Fruit fly (Drosophila melanogaster): Measurements from ENCODE around the gene CG34404.

CG34404 gene

DNA sequence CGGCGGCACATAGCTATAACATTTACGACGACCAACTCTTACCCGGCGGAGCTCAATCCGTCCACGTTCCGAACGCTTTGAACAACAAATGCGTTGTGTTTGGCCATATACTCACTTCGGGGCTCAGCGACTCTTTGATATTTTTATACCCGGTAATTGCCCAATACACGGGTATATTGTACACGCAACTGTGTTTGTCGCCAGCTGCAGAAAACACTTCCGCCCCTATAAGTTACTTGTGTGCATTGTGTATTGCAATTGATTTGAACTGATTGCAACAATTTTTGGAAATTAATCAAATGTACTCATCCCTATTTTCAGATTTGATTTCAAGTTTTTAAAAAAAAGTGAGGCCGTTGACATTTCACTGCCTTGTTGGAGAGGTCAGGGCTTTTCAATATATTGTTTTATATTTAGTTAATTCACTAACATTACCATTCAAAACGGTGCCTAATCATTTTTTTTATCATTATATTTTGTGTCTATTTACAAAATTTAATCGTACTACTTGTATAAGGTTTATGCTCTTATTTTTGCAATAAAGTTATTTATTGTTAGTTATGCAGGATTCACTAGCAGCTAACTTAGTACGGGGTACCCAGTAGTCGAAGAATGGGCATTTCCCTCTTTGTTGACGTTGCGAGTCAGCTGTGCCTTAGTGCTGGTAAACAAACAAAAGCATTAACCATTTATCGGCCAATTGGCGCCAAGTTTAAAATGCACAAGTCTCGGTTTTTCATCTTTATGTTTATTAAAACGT lies 24.4 kb downstream of the CG34404 start, which contains the start of gene Nagk (continued):
- TF ChIP-seq bsh (GFP tag; optimal IDR thresholded peaks at IDR 0.05): peak; percentile 24 to 41
- TF ChIP-seq Hr39 (optimal IDR thresholded peaks at IDR 0.05): no peak
- peak; percentile 73 for TF ChIP-seq gem (tag; optimal IDR thresholded peaks at IDR 0.05)
- TF ChIP-seq seq (GFP tag; IDR thresholded peaks at IDR 0.05): no peak
- TF ChIP-seq Hand (GFP tag; optimal IDR thresholded peaks at IDR 0.05): peak; percentile 12
- TF ChIP-seq Atf3 (GFP tag; optimal IDR thresholded peaks at IDR 0.05): peak; percentile 6
- TF ChIP-seq repo (GFP tag; optimal IDR thresholded peaks at IDR 0.05): no peak
- peak; percentile 5 for TF ChIP-seq HmgZ (tag; optimal IDR thresholded peaks at IDR 0.05)
- TF ChIP-seq ind (GFP tag; optimal IDR thresholded peaks at IDR 0.05): peak; percentile 59
- no peak for TF ChIP-seq Stat92E (GFP tag; optimal IDR thresholded peaks at IDR 0.05)
- TF ChIP-seq scrt (GFP tag; optimal IDR thresholded peaks at IDR 0.05): peak; percentile 42
- TF ChIP-seq jumu (GFP tag; optimal IDR thresholded peaks at IDR 0.05): no peak
- no peak for TF ChIP-seq CG14667 (GFP tag; IDR thresholded peaks at IDR 0.05)
- peak; percentile 34 for TF ChIP-seq caup (GFP tag; optimal IDR thresholded peaks at IDR 0.05; ENCODE audit: severe bottlenecking)
- no peak for TF ChIP-seq pb (GFP tag; optimal IDR thresholded peaks at IDR 0.05)
- peak; percentile 66 for TF ChIP-seq phol (tag; optimal IDR thresholded peaks at IDR 0.05)
- peak; percentile 53 for TF ChIP-seq CG4820 (GFP tag; optimal IDR thresholded peaks at IDR 0.05)
- peak; percentile 65 for TF ChIP-seq BtbVII (GFP tag; optimal IDR thresholded peaks at IDR 0.05)
- TF ChIP-seq C15 (GFP tag; IDR thresholded peaks at IDR 0.05): no peak
- TF ChIP-seq Kr (GFP tag; optimal IDR thresholded peaks at IDR 0.05): no peak
- TF ChIP-seq Hey (tag; optimal IDR thresholded peaks at IDR 0.05): no peak
- TF ChIP-seq ttk (GFP tag; IDR thresholded peaks at IDR 0.05): no peak
- TF ChIP-seq CG17385 (GFP tag; optimal IDR thresholded peaks at IDR 0.05): peak; percentile 64
- peak; percentile 68 for TF ChIP-seq odd (GFP tag; optimal IDR thresholded peaks at IDR 0.05)
- TF ChIP-seq CG13296 (GFP tag; optimal IDR thresholded peaks at IDR 0.05): peak; percentile 40
- TF ChIP-seq Sox100B (GFP tag; optimal IDR thresholded peaks at IDR 0.05): no peak
- TF ChIP-seq CG1792 (GFP tag; optimal IDR thresholded peaks at IDR 0.05): peak; percentile 37
- TF ChIP-seq ase (GFP tag; IDR thresholded peaks at IDR 0.05): peak; percentile 4; the same call in 2 of the 3 replicates
- TF ChIP-seq klu (GFP tag; IDR thresholded peaks at IDR 0.05): no peak
- TF ChIP-seq aop (GFP tag; IDR thresholded peaks at IDR 0.05): 0 out of 2 replicates have a peak, but pooled peaks have one; percentile 24
- TF ChIP-seq corto (GFP tag; optimal IDR thresholded peaks at IDR 0.05): no peak
- TF ChIP-seq trh (GFP tag; optimal IDR thresholded peaks at IDR 0.05): no peak
- TF ChIP-seq CG17568 (GFP tag; optimal IDR thresholded peaks at IDR 0.05): no peak
- no peak for TF ChIP-seq ap (GFP tag; IDR thresholded peaks at IDR 0.05)
- peak; percentile 56 for TF ChIP-seq CG10274 (GFP tag; optimal IDR thresholded peaks at IDR 0.05)
- TF ChIP-seq danr (GFP tag; IDR thresholded peaks at IDR 0.05): no peak
- no peak for TF ChIP-seq ERR (GFP tag; optimal IDR thresholded peaks at IDR 0.05)
- TF ChIP-seq CG13424 (tag; optimal IDR thresholded peaks at IDR 0.05): peak; percentile 52
- TF ChIP-seq h (optimal IDR thresholded peaks at IDR 0.05): no peak
- TF ChIP-seq Myb (GFP tag; optimal IDR thresholded peaks at IDR 0.05): peak; percentile 33
- TF ChIP-seq CG4328 (GFP tag; optimal IDR thresholded peaks at IDR 0.05): peak; percentile 59
- TF ChIP-seq CG17912 (GFP tag; optimal IDR thresholded peaks at IDR 0.05): no peak
- no peak for TF ChIP-seq NC2α (GFP tag; optimal IDR thresholded peaks at IDR 0.05)
- TF ChIP-seq CG11560 (tag; IDR thresholded peaks at IDR 0.05): no peak
- TF ChIP-seq CG8359 (GFP tag; optimal IDR thresholded peaks at IDR 0.05; ENCODE audit: borderline replicate concordance): no peak
- no peak for TF ChIP-seq CG15479 (GFP tag; optimal IDR thresholded peaks at IDR 0.05)
- TF ChIP-seq cato (GFP tag; optimal IDR thresholded peaks at IDR 0.05; ENCODE audit: borderline replicate concordance): peak; percentile 41
- no peak for TF ChIP-seq wdn (GFP tag; IDR thresholded peaks at IDR 0.05)
- TF ChIP-seq ewg (GFP tag; optimal IDR thresholded peaks at IDR 0.05): peak; percentile 29
- peak; percentile 12 for TF ChIP-seq CG12942 (GFP tag; optimal IDR thresholded peaks at IDR 0.05)
